Worm (Caenorhabditis elegans) whole organism, L4 larva: ENCODE measurements around the gene hda-10.

Experiments
- F10B5.3 ChIP-seq: sonication (generic microtip); optimal IDR thresholded peaks from 2 replicates; lab custom pipeline; 2016; ENCODE audit warnings: mild to moderate bottlenecking, missing genetic modification characterization, missing compliant biosample characterization
- F26F4.8 ChIP-seq: fragments of 200-800 bp; sonication (Bioruptor generic); conservative IDR thresholded peaks from 2 replicates; pipeline ENCODE4 v1.3.6; 2022; ENCODE audit warnings: missing genetic modification characterization, missing compliant biosample characterization
- F37D6.2 ChIP-seq: sonication (generic microtip); optimal IDR thresholded peaks from 2 replicates; lab custom pipeline; 2016; ENCODE audit warnings: mild to moderate bottlenecking, missing genetic modification characterization, missing compliant biosample characterization
- Y105C5A.15 ChIP-seq: fragments of 200-800 bp; sonication (Bioruptor generic); IDR thresholded peaks from 2 replicates; pipeline ENCODE4 v1.3.6; 2022; ENCODE audit warnings: missing genetic modification characterization, missing compliant biosample characterization
- Y48G9A.11 ChIP-seq: fragments of 200-800 bp; sonication (Bioruptor generic); IDR thresholded peaks from 2 replicates; pipeline ENCODE4 v1.3.6; 2022; ENCODE audit warnings: missing genetic modification reagents, missing genetic modification characterization, missing compliant biosample characterization
- ZK337.2 ChIP-seq: fragments of 200-800 bp; sonication (Bioruptor generic); IDR thresholded peaks from 2 replicates; pipeline ENCODE4 v1.3.6; 2022; ENCODE audit warnings: missing genetic modification reagents, missing genetic modification characterization, missing compliant biosample characterization
- ZK546.5 ChIP-seq, 2 experiments: sonication (generic microtip); optimal IDR thresholded peaks; 2 replicates each; lab custom pipeline; 2017; ENCODE audit warnings: missing biosample characterization in 2 of 2, missing genetic modification characterization in 2 of 2
- arid-1 ChIP-seq: fragments of 200-800 bp; sonication (Bioruptor generic); conservative IDR thresholded peaks from 2 replicates; pipeline ENCODE4 v1.3.6; 2022; ENCODE audit warnings: missing genetic modification reagents, missing genetic modification characterization, missing compliant biosample characterization
- ceh-32 ChIP-seq: sonication (generic microtip); optimal IDR thresholded peaks from 2 replicates; lab custom pipeline; 2016; ENCODE audit warnings: mild to moderate bottlenecking, missing genetic modification characterization, missing compliant biosample characterization; ENCODE audit not compliant: poor library complexity
- ceh-44 ChIP-seq: fragments of 200-800 bp; sonication (Bioruptor generic); IDR thresholded peaks from 2 replicates; pipeline ENCODE4 v1.3.6; 2022; ENCODE audit warnings: missing genetic modification reagents, missing genetic modification characterization, missing compliant biosample characterization
- ceh-62 ChIP-seq: sonication (generic microtip); optimal IDR thresholded peaks from 2 replicates; lab custom pipeline; 2017; ENCODE audit warnings: missing biosample characterization, missing genetic modification characterization
- daf-16 ChIP-seq, 3 experiments: sonication (generic microtip); optimal IDR thresholded peaks; 2 replicates each; lab custom pipeline; 2016 to 2017; ENCODE audit warnings: missing genetic modification characterization in 3 of 3, missing genetic modification reagents in 3 of 3, mild to moderate bottlenecking in 2 of 3, missing compliant biosample characterization in 2 of 3, missing biosample characterization in 1 of 3, moderate library complexity in 1 of 3
- daf-8 ChIP-seq: fragments of 200-800 bp; sonication (Bioruptor generic); IDR thresholded peaks from 2 replicates; pipeline ENCODE4 v1.3.6; 2022; ENCODE audit warnings: missing genetic modification characterization, missing compliant biosample characterization
- dmd-6 ChIP-seq: fragments of 200-800 bp; sonication (Bioruptor generic); IDR thresholded peaks from 2 replicates; pipeline ENCODE4 v1.3.6; 2022; ENCODE audit warnings: missing genetic modification reagents, missing genetic modification characterization, missing compliant biosample characterization
- dmd-8 ChIP-seq: fragments of 200-800 bp; sonication (Bioruptor generic); IDR thresholded peaks from 2 replicates; pipeline ENCODE4 v1.3.6; 2022; ENCODE audit warnings: missing genetic modification characterization, missing compliant biosample characterization
- dmd-9 ChIP-seq: fragments of 200-800 bp; sonication (Bioruptor generic); IDR thresholded peaks from 2 replicates; pipeline ENCODE4 v1.3.6; 2022; ENCODE audit warnings: missing genetic modification reagents, missing genetic modification characterization, missing compliant biosample characterization
- dve-1 ChIP-seq: sonication (generic microtip); optimal IDR thresholded peaks from 2 replicates; lab custom pipeline; 2017; ENCODE audit warnings: antibody characterized with exemption, mild to moderate bottlenecking, missing genetic modification characterization, missing compliant biosample characterization; ENCODE audit not compliant: insufficient read depth
- egl-43 ChIP-seq: fragments of 200-800 bp; sonication (Bioruptor generic); IDR thresholded peaks from 2 replicates; pipeline ENCODE4 v1.3.6; 2022; ENCODE audit warnings: missing genetic modification reagents, missing genetic modification characterization, missing compliant biosample characterization
- fkh-10 ChIP-seq: fragments of 150-350 bp; optimal IDR thresholded peaks from 2 replicates; lab custom pipeline; 2014; ENCODE audit warnings: missing biosample characterization, missing genetic modification reagents, missing genetic modification characterization
- fos-1 ChIP-seq: fragments of 150-350 bp; optimal IDR thresholded peaks from 2 replicates; lab custom pipeline; 2014; ENCODE audit warnings: missing biosample characterization, missing genetic modification characterization
- gei-8 ChIP-seq: fragments of 200-800 bp; sonication (Bioruptor generic); optimal IDR thresholded peaks from 2 replicates; lab custom pipeline; 2018; ENCODE audit warnings: mild to moderate bottlenecking, missing genetic modification characterization, missing compliant biosample characterization
- hif-1 ChIP-seq, 2 experiments: sonication (generic microtip); optimal IDR thresholded peaks; 2 replicates each; lab custom pipeline; 2016 to 2017; ENCODE audit warnings: missing compliant biosample characterization in 2 of 2, missing genetic modification characterization in 2 of 2, missing genetic modification reagents in 2 of 2, missing genotype in 2 of 2, mild to moderate bottlenecking in 1 of 2
- jun-1 ChIP-seq: fragments of 150-350 bp; optimal IDR thresholded peaks from 2 replicates; lab custom pipeline; 2014; ENCODE audit warnings: missing biosample characterization, missing genetic modification reagents, missing genetic modification characterization
- lin-39 ChIP-seq: fragments of 150-350 bp; optimal IDR thresholded peaks from 2 replicates; lab custom pipeline; 2014; ENCODE audit warnings: missing biosample characterization, missing genetic modification reagents, missing genetic modification characterization
- madf-5 ChIP-seq, 2 experiments: fragments of 200-800 bp; sonication (Bioruptor generic); IDR thresholded peaks; 2 replicates each; pipeline ENCODE4 v1.3.6; 2022; ENCODE audit warnings: missing compliant biosample characterization in 2 of 2, missing genetic modification characterization in 2 of 2
- madf-9 ChIP-seq: fragments of 200-800 bp; sonication (Bioruptor generic); conservative IDR thresholded peaks from 2 replicates; pipeline ENCODE4 v1.3.6; 2022; ENCODE audit warnings: missing genetic modification reagents, missing genetic modification characterization, missing compliant biosample characterization
- mdt-29 ChIP-seq: fragments of 200-800 bp; sonication (Bioruptor generic); IDR thresholded peaks from 2 replicates; pipeline ENCODE4 v1.3.6; 2022; ENCODE audit warnings: missing genetic modification reagents, missing genetic modification characterization, missing compliant biosample characterization
- mep-1 ChIP-seq: fragments of 150-350 bp; sonication (generic microtip); optimal IDR thresholded peaks from 3 replicates; lab custom pipeline; 2014; ENCODE audit warnings: missing biosample characterization, missing genetic modification characterization
- mxl-2 ChIP-seq: fragments of 200-800 bp; sonication (Bioruptor generic); conservative IDR thresholded peaks from 2 replicates; pipeline ENCODE4 v1.3.6; 2022; ENCODE audit warnings: missing genetic modification reagents, missing genetic modification characterization, missing compliant biosample characterization
- nhr-102 ChIP-seq: sonication (generic microtip); optimal IDR thresholded peaks from 2 replicates; lab custom pipeline; 2016; ENCODE audit warnings: mild to moderate bottlenecking, missing genetic modification characterization, moderate library complexity, missing compliant biosample characterization
- nhr-11 ChIP-seq: fragments of 150-350 bp; optimal IDR thresholded peaks from 2 replicates; lab custom pipeline; 2014; ENCODE audit warnings: missing biosample characterization, missing genetic modification characterization
- nhr-111 ChIP-seq: fragments of 200-800 bp; sonication (Bioruptor generic); optimal IDR thresholded peaks from 2 replicates; lab custom pipeline; 2018; ENCODE audit warnings: mild to moderate bottlenecking, missing genetic modification characterization, missing compliant biosample characterization
- nhr-28 ChIP-seq: fragments of 150-350 bp; optimal IDR thresholded peaks from 2 replicates; lab custom pipeline; 2014; ENCODE audit warnings: missing biosample characterization, missing genetic modification characterization
- nhr-6 ChIP-seq: fragments of 150-350 bp; optimal IDR thresholded peaks from 2 replicates; lab custom pipeline; 2014; ENCODE audit warnings: missing biosample characterization, missing genetic modification characterization
- pha-4 ChIP-seq, 2 experiments: fragments of 150-350 bp in 1 of 2; fragments of 200-800 bp in 1 of 2; sonication (Bioruptor generic) in 1 of 2; IDR thresholded peaks in 1 of 2; optimal IDR thresholded peaks in 1 of 2; 2 replicates each; pipeline versions ENCODE4 v1.3.6 to Lab custom; 2014 to 2022; ENCODE audit warnings: missing genetic modification characterization in 2 of 2, missing genetic modification reagents in 2 of 2, missing biosample characterization in 1 of 2, missing compliant biosample characterization in 1 of 2
- skn-1 ChIP-seq: fragments of 150-350 bp; optimal IDR thresholded peaks from 2 replicates; lab custom pipeline; 2014; ENCODE audit warnings: missing biosample characterization, missing genetic modification characterization
- tag-97 ChIP-seq: fragments of 200-800 bp; sonication (Bioruptor generic); IDR thresholded peaks from 2 replicates; pipeline ENCODE4 v1.3.6; 2022; ENCODE audit warnings: missing genetic modification characterization, missing compliant biosample characterization
- tra-1 ChIP-seq: fragments of 200-800 bp; sonication (Bioruptor generic); IDR thresholded peaks from 2 replicates; pipeline ENCODE4 v1.3.6; 2022; ENCODE audit warnings: missing genetic modification reagents, missing genetic modification characterization, missing compliant biosample characterization
- unc-130 ChIP-seq: sonication (generic microtip); optimal IDR thresholded peaks from 2 replicates; lab custom pipeline; 2016; ENCODE audit warnings: missing genetic modification reagents, missing genetic modification characterization, missing compliant biosample characterization
- unc-39 ChIP-seq: sonication (generic microtip); optimal IDR thresholded peaks from 2 replicates; lab custom pipeline; 2017; ENCODE audit warnings: missing biosample characterization, missing genetic modification characterization
- unc-62 ChIP-seq, 3 experiments: fragments of 150-350 bp in 1 of 3; sonication (generic microtip); optimal IDR thresholded peaks in 2 of 3; peaks in 1 of 3; 1 replicate in 1 of 3; 2 replicates in 2 of 3; lab custom pipeline; 2014 to 2017; ENCODE audit warnings: missing biosample characterization in 3 of 3, missing genetic modification characterization in 3 of 3, missing genetic modification reagents in 3 of 3, missing genotype in 1 of 3
- zfp-3 ChIP-seq: fragments of 200-800 bp; sonication (Bioruptor generic); conservative IDR thresholded peaks from 2 replicates; pipeline ENCODE4 v1.3.6; 2022; ENCODE audit warnings: missing genetic modification reagents, missing genetic modification characterization, missing compliant biosample characterization

The hda-10 gene

ce11 chrII:13882405-13882804, at the start of gene hda-10:
Gene hda-10, plus strand, starts transcription at chrII:13882705.
- TF ChIP-seq unc-62 (GFP tag; optimal IDR thresholded peaks at IDR 0.05 in 1 of 2; lab: Kevin White, UChicago) (peak in 1 of 2 experiments; percentile 77), unc-62 (tag; optimal IDR thresholded peaks at IDR 0.05; lab: Kevin White, UChicago) (no peak), tag-97 (no peak)

DNA sequence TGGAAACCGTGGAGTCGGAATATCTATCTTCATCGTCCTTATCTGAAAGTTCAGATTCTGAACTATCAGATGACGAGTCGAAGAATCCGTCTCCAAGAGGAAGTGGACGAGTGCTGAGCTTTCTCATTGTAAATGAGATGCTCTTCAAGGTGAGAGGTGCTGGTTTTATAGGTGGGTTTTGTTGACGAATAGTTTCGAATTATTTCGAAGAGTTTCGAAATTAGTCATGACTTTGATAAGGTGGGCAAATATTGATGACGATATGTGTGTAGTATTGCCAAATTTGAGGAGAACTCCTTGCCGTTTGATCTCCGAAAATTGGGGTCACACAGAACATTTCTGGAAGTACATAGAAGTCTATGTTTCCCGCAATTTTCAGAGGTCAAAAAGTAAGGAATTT, 49.0 kb upstream of the hda-10 start, which contains the start of gene F08G2.5:
Gene F08G2.5, minus strand, starts transcription at position 127 of the 400 bp plus-strand sequence.
- TF ChIP-seq ceh-32 (tag; lab: Kevin White, UChicago) (no peak), Y105C5A.15 (GFP tag; lab: Robert Waterston, UW) (no peak), madf-9 (GFP tag; lab: Robert Waterston, UW) (no peak), nhr-111 (GFP tag; lab: Kevin White, UChicago) (no peak), nhr-28 (peak; percentile 9), lin-39 (tag; lab: Kevin White, UChicago) (no peak), daf-8 (GFP tag; lab: Robert Waterston, UW) (no peak), daf-16 (GFP tag; optimal IDR thresholded peaks at IDR 0.05; lab: Kevin White, UChicago) (no peak), daf-16 (tag; optimal IDR thresholded peaks at IDR 0.05; lab: Kevin White, UChicago) (peak; percentile 70), fkh-10 (no peak), mdt-29 (GFP tag; lab: Robert Waterston, UW) (no peak), fos-1 (tag; lab: Kevin White, UChicago) (no peak)

ce11 chrII:13834380-13835194, 47.9 kb upstream of the hda-10 start:
- TF ChIP-seq F10B5.3 (tag; lab: Kevin White, UChicago) (peak; percentile 70), unc-39 (tag; lab: Kevin White, UChicago) (no peak), ceh-32 (tag; lab: Kevin White, UChicago) (peak; percentile 73), dmd-8 (GFP tag; lab: Robert Waterston, UW) (peak; percentile 85), pha-4 (GFP tag; IDR thresholded peaks at IDR 0.05; lab: Robert Waterston, UW) (peak; percentile 94), pha-4 (tag; optimal IDR thresholded peaks at IDR 0.05; lab: Kevin White, UChicago) (peak; percentile 71), daf-16 (GFP tag; optimal IDR thresholded peaks at IDR 0.05; lab: Kevin White, UChicago) (peak; percentile 32 to 73), daf-16 (tag; optimal IDR thresholded peaks at IDR 0.05; lab: Kevin White, UChicago) (peak; percentile 78), egl-43 (GFP tag; lab: Robert Waterston, UW) (peak; percentile 94), zfp-3 (GFP tag; lab: Robert Waterston, UW) (peak; percentile 68), dve-1 (tag; lab: Kevin White, UChicago) (peak; percentile 95), ZK337.2 (GFP tag; lab: Robert Waterston, UW) (peak; percentile 71; the same call in 1 of the 2 replicates), F37D6.2 (tag; lab: Kevin White, UChicago) (peak; percentile 87), skn-1 (tag; lab: Kevin White, UChicago) (no peak), dmd-9 (GFP tag; lab: Robert Waterston, UW) (peak; percentile 85), Y48G9A.11 (GFP tag; lab: Robert Waterston, UW) (peak; percentile 55; the same call in 1 of the 2 replicates), hif-1 (tag; optimal IDR thresholded peaks at IDR 0.05; lab: Kevin White, UChicago) (peak; percentile 13 to 76), ceh-44 (GFP tag; lab: Robert Waterston, UW) (0 out of 2 replicates have a peak, but pooled peaks have one; percentile 36), F26F4.8 (GFP tag; lab: Robert Waterston, UW) (peak; percentile 65; the same call in 1 of the 2 replicates), tra-1 (peak; percentile 95), unc-130 (peak; percentile 20), nhr-11 (tag; lab: Kevin White, UChicago) (peak; percentile 87), nhr-102 (tag; lab: Kevin White, UChicago) (peak; percentile 90), mep-1 (tag; lab: Kevin White, UChicago) (peak; percentile 93), dmd-6 (GFP tag; lab: Robert Waterston, UW) (peak; percentile 85), daf-8 (GFP tag; lab: Robert Waterston, UW) (no peak), ZK546.5 (tag; optimal IDR thresholded peaks at IDR 0.05; lab: Kevin White, UChicago) (no peak), mxl-2 (peak; percentile 56; the same call in 1 of the 2 replicates), madf-5 (GFP tag; IDR thresholded peaks at IDR 0.05; lab: Robert Waterston, UW) (peak; percentile 64 to 79; a peak in 2 of 4 replicates), arid-1 (GFP tag; lab: Robert Waterston, UW) (peak; percentile 89), ceh-62 (tag; lab: Kevin White, UChicago) (no peak), jun-1 (tag; lab: Kevin White, UChicago) (peak; percentile 65), gei-8 (peak; percentile 33), nhr-6 (tag; lab: Kevin White, UChicago) (peak; percentile 89)
